Fruit fly (Drosophila melanogaster): ENCODE measurements around the gene mtgo.
A peak's percentile ranks its signal among the peaks of the same experiment; 100 is the strongest.

Gene mtgo

DNA sequence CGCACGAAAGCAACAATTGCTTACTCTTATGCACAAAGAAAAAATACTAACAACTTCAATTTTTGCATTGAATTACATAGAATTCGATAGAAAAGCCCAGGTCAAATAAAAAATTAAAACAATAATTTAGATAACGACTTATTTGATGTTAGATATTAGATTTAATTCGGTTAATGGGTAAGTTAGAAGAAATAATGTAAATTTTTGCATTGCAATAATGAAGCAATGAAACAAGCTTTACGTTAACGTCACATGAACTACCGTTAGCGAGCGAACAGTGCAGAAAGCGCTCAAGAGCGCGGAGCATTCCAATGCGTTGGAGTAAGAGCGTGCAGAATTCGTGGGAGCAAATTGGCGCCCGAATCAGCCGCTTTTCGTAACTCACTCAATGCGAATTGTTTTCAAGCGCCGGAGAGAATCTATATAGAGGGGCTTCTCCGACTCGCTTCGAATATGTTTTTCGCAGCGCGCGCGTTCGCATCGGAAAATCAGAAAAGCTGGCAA, at the start of gene mtgo (continued):
- TF ChIP-seq CG18764 (GFP tag; optimal IDR thresholded peaks at IDR 0.05) = peak; percentile 19
- no peak for TF ChIP-seq eyg (GFP tag; optimal IDR thresholded peaks at IDR 0.05)
- no peak for TF ChIP-seq CG7928 (GFP tag; optimal IDR thresholded peaks at IDR 0.05)
- TF ChIP-seq CrebB (tag; optimal IDR thresholded peaks at IDR 0.05) = no peak
- TF ChIP-seq sna (GFP tag; IDR thresholded peaks at IDR 0.05; ENCODE audit: partially characterized antibody) = no peak
- no peak for TF ChIP-seq slp2 (GFP tag; optimal IDR thresholded peaks at IDR 0.05)
- peak; percentile 40 for TF ChIP-seq PHDP (tag; optimal IDR thresholded peaks at IDR 0.05)
- TF ChIP-seq CG10654 (GFP tag; optimal IDR thresholded peaks at IDR 0.05) = no peak
- no peak for TF ChIP-seq CG3847 (GFP tag; IDR thresholded peaks at IDR 0.05)
- no peak for TF ChIP-seq HLH4C (GFP tag; IDR thresholded peaks at IDR 0.05; ENCODE audit: partially characterized antibody)
- peak; percentile 9 for TF ChIP-seq CG10209 (GFP tag; optimal IDR thresholded peaks at IDR 0.05)
- no peak for TF ChIP-seq sima (GFP tag; optimal IDR thresholded peaks at IDR 0.05)
- TF ChIP-seq ham (GFP tag; IDR thresholded peaks at IDR 0.05) = no peak
- TF ChIP-seq D19B (GFP tag; optimal IDR thresholded peaks at IDR 0.05) = peak; percentile 12
- TF ChIP-seq CG14441 (GFP tag; IDR thresholded peaks at IDR 0.05) = peak; percentile 63
- no peak for TF ChIP-seq btn (GFP tag; optimal IDR thresholded peaks at IDR 0.05)
- TF ChIP-seq Optix (GFP tag; IDR thresholded peaks at IDR 0.05) = no peak
- TF ChIP-seq Stat92E (GFP tag; optimal IDR thresholded peaks at IDR 0.05) = no peak
- peak; percentile 64 for TF ChIP-seq CG4424 (GFP tag; optimal IDR thresholded peaks at IDR 0.05)
- no peak for TF ChIP-seq maf-S (GFP tag; optimal IDR thresholded peaks at IDR 0.05)
- peak; percentile 28; the same call in 1 of the 2 replicates for TF ChIP-seq CG7372 (GFP tag; IDR thresholded peaks at IDR 0.05)
- no peak for TF ChIP-seq otp (GFP tag; IDR thresholded peaks at IDR 0.05)
- peak; percentile 59; the same call in 1 of the 2 replicates for TF ChIP-seq stc (GFP tag; IDR thresholded peaks at IDR 0.05)
- TF ChIP-seq tin (GFP tag; optimal IDR thresholded peaks at IDR 0.05) = no peak
- TF ChIP-seq pum (GFP tag; optimal IDR thresholded peaks at IDR 0.05) = no peak
- peak; percentile 35 for TF ChIP-seq Med (GFP tag)
- TF ChIP-seq CG10979 (tag; optimal IDR thresholded peaks at IDR 0.05) = peak; percentile 12
- 0 out of 3 replicates have a peak, but pooled peaks have one; percentile 35 for TF ChIP-seq CG11695 (GFP tag; IDR thresholded peaks at IDR 0.05)
- no peak for TF ChIP-seq CG31365 (tag; optimal IDR thresholded peaks at IDR 0.05)
- TF ChIP-seq D (optimal IDR thresholded peaks at IDR 0.05) = no peak
- peak; percentile 3 for TF ChIP-seq D (GFP tag; optimal IDR thresholded peaks at IDR 0.05)
- no peak for TF ChIP-seq usp (GFP tag; optimal IDR thresholded peaks at IDR 0.05)
- TF ChIP-seq zfh2 (GFP tag; optimal IDR thresholded peaks at IDR 0.05) = no peak
- TF ChIP-seq kah (GFP tag; optimal IDR thresholded peaks at IDR 0.05) = peak; percentile 20
- TF ChIP-seq wek (GFP tag; optimal IDR thresholded peaks at IDR 0.05) = no peak
- no peak for TF ChIP-seq Hsf (GFP tag; optimal IDR thresholded peaks at IDR 0.05)
- TF ChIP-seq amos (GFP tag; IDR thresholded peaks at IDR 0.05; ENCODE audit: partially characterized antibody) = no peak; the same call in 1 of the 2 replicates
- TF ChIP-seq CG18599 (GFP tag; optimal IDR thresholded peaks at IDR 0.05) = peak; percentile 86
- TF ChIP-seq H15 (GFP tag; IDR thresholded peaks at IDR 0.05) = no peak
- no peak for TF ChIP-seq mld (GFP tag; IDR thresholded peaks at IDR 0.05; ENCODE audit: partially characterized antibody)
- TF ChIP-seq grau (tag; optimal IDR thresholded peaks at IDR 0.05) = peak; percentile 50
- no peak for TF ChIP-seq CG2199 (GFP tag; IDR thresholded peaks at IDR 0.05)

All from whole organism, embryonic.